Fruit fly (Drosophila melanogaster): ENCODE measurements around the gene CG34426.

Gene CG34426

DNA sequence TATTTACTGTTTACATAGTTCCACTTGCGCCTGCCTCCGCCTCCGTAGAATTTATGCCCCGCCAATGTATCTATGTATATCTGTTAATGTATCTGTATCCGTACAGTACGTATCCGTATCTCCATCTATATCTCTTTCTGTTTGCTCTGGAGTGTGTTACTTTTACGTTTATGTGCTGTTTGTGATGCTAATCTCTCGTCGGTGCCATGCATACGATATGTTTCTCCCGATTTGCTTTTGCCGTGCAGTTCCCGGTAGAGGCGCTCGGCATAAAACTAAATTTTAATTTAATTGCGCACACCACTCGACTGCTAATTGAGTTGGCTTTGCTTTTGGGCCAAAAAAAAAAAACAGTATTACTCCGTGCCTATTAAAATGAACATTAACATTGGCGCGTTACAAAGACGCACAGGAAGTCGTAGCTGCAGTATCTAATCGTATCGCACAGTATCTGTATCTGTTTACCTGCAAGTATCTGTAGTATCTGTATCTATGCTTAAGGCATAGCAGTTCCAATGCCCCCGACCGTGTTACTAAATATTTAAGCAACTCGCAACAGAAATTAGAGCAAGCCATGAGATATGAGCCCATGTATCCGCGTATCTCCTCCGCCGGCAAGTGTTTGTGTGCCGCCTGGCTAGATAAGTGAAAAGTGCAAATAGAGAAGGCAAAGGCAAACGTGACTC, 27.9 kb downstream of the CG34426 start:
- TF ChIP-seq CG15479 (GFP tag; optimal IDR thresholded peaks at IDR 0.05), result peak; percentile 46
- peak in 1 of 3 experiments; percentile 34 for TF ChIP-seq lola (GFP tag; optimal IDR thresholded peaks at IDR 0.05)
- peak; percentile 46 for TF ChIP-seq sens (GFP tag)
- TF ChIP-seq grn (GFP tag; optimal IDR thresholded peaks at IDR 0.05), result peak; percentile 70
- TF ChIP-seq Chrac-16 (GFP tag; optimal IDR thresholded peaks at IDR 0.05), result no peak
- peak; percentile 34 for TF ChIP-seq exex (tag; optimal IDR thresholded peaks at IDR 0.05)
- TF ChIP-seq ci (GFP tag; IDR thresholded peaks at IDR 0.05), result peak; percentile 7; the same call in 1 of the 3 replicates
- peak; percentile 35; the same call in 1 of the 2 replicates for TF ChIP-seq vvl (GFP tag; IDR thresholded peaks at IDR 0.05)
- no peak for TF ChIP-seq CG3281 (GFP tag; optimal IDR thresholded peaks at IDR 0.05)
- TF ChIP-seq abd-A (tag; optimal IDR thresholded peaks at IDR 0.05), result peak; percentile 21
- no peak for TF ChIP-seq Ets97D (GFP tag; optimal IDR thresholded peaks at IDR 0.05)
- peak; percentile 25 for TF ChIP-seq wek (GFP tag; optimal IDR thresholded peaks at IDR 0.05)
- no peak for TF ChIP-seq zfh1 (GFP tag; IDR thresholded peaks at IDR 0.05)
- peak; percentile 0 for TF ChIP-seq Ssrp (tag; optimal IDR thresholded peaks at IDR 0.05)
- peak; percentile 19 for TF ChIP-seq CG1603 (tag; optimal IDR thresholded peaks at IDR 0.05)
- no peak for TF ChIP-seq Tbp (GFP tag; optimal IDR thresholded peaks at IDR 0.05)
- TF ChIP-seq CG8944 (GFP tag; optimal IDR thresholded peaks at IDR 0.05), result no peak
- TF ChIP-seq nerfin-1 (tag; optimal IDR thresholded peaks at IDR 0.05), result peak; percentile 3
- peak; percentile 5 for TF ChIP-seq CTCF (GFP tag; optimal IDR thresholded peaks at IDR 0.05)
- TF ChIP-seq Sry-δ (GFP tag; optimal IDR thresholded peaks at IDR 0.05), result no peak
- peak; percentile 4 for TF ChIP-seq lab (GFP tag; optimal IDR thresholded peaks at IDR 0.05)
- peak; percentile 0 for TF ChIP-seq ATbp (GFP tag; optimal IDR thresholded peaks at IDR 0.05)
- TF ChIP-seq mirr (GFP tag; optimal IDR thresholded peaks at IDR 0.05), result peak; percentile 29
- TF ChIP-seq eve (GFP tag; optimal IDR thresholded peaks at IDR 0.05), result peak in 1 of 2 experiments; percentile 55
- TF ChIP-seq CG33557 (GFP tag; optimal IDR thresholded peaks at IDR 0.05), result no peak
- TF ChIP-seq kni (GFP tag; optimal IDR thresholded peaks at IDR 0.05), result peak; percentile 4
- no peak for TF ChIP-seq C15 (GFP tag; IDR thresholded peaks at IDR 0.05)
- TF ChIP-seq Hmr (GFP tag; optimal IDR thresholded peaks at IDR 0.05), result peak; percentile 16
- peak; percentile 18 for TF ChIP-seq HLHmδ (GFP tag; optimal IDR thresholded peaks at IDR 0.05)
- TF ChIP-seq CG6813 (GFP tag; optimal IDR thresholded peaks at IDR 0.05), result peak; percentile 31

DNA sequence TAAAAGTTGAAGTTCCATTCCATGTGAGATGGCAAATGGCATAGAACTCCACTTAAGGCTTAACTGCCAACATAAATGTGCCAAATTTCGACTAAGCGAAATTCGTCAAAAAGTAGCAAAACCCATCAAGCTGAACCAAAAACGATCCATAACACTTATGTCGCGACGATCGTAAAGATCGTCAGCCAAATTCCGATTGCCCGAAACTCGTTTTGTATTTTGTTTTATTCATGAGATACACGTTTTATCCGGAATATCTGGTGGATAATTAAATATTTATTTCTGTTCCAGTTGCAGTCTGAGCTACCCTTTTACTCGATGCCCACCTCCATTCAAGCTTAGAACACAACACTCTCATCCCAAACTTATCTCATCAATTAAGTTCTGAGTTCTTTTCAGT, 28.7 kb downstream of the CG34426 start:
- TF ChIP-seq CG13894 (tag; optimal IDR thresholded peaks at IDR 0.05) (peak; percentile 62), chinmo (GFP tag; IDR thresholded peaks at IDR 0.05; ENCODE audit: partially characterized antibody) (peak; percentile 78; the same call in 2 of the 4 replicates), her (GFP tag; optimal IDR thresholded peaks at IDR 0.05) (no peak), sd (tag; optimal IDR thresholded peaks at IDR 0.05) (peak; percentile 56), CG12769 (tag; optimal IDR thresholded peaks at IDR 0.05) (peak; percentile 17), CG30403 (GFP tag; optimal IDR thresholded peaks at IDR 0.05) (no peak), abd-A (tag; optimal IDR thresholded peaks at IDR 0.05) (peak; percentile 20), vvl (GFP tag; IDR thresholded peaks at IDR 0.05) (peak; percentile 63; the same call in 1 of the 2 replicates), bbx (GFP tag; IDR thresholded peaks at IDR 0.05; ENCODE audit: partially characterized antibody) (0 out of 2 replicates have a peak, but pooled peaks have one; percentile 7)

Data from whole organism, embryonic.